Fruit fly (Drosophila melanogaster): ENCODE measurements around the gene CG42724.

dm6 chr3R:6416242-6416641 lies 48.2 kb upstream of the CG42724 start:
- no peak for TF ChIP-seq CG8478 (optimal IDR thresholded peaks at IDR 0.05)
- peak; percentile 67 for TF ChIP-seq nau (GFP tag; optimal IDR thresholded peaks at IDR 0.05)
- TF ChIP-seq ranshi (GFP tag; IDR thresholded peaks at IDR 0.05) = peak; percentile 84
